Fruit fly (Drosophila melanogaster) whole organism, pupa: ENCODE results near the gene CG34310.
A peak's percentile ranks its signal among the peaks of the same experiment; 100 is the strongest.

Experiments
- CG10348 ChIP-seq: fragments of 200-800 bp; sonication (Bioruptor generic); IDR thresholded peaks from 2 replicates; pipeline ENCODE4 v1.3.6; 2022; ENCODE audit warnings: missing biosample characterization, missing genetic modification characterization
- CG12605 ChIP-seq: fragments of 200-800 bp; sonication (Bioruptor generic); IDR thresholded peaks from 2 replicates; pipeline ENCODE4 v1.3.6; 2022; ENCODE audit warnings: missing biosample characterization, missing genetic modification characterization
- CG13204 ChIP-seq: fragments of 200-800 bp; sonication (Bioruptor generic); optimal IDR thresholded peaks from 2 replicates; lab custom pipeline; 2018; ENCODE audit warnings: missing biosample characterization, mild to moderate bottlenecking, missing genetic modification characterization, moderate library complexity
- CG14655 ChIP-seq: fragments of 200-800 bp; sonication (Bioruptor generic); optimal IDR thresholded peaks from 3 replicates; lab custom pipeline; 2017; ENCODE audit warnings: mild to moderate bottlenecking, missing biosample characterization, missing genetic modification reagents, missing genetic modification characterization
- CG15710 ChIP-seq: fragments of 200-800 bp; sonication (Bioruptor generic); optimal IDR thresholded peaks from 2 replicates; lab custom pipeline; 2018; ENCODE audit warnings: missing biosample characterization, mild to moderate bottlenecking, missing genetic modification characterization, moderate library complexity
- CG17806 ChIP-seq: fragments of 200-800 bp; sonication (Bioruptor generic); optimal IDR thresholded peaks from 2 replicates; lab custom pipeline; 2018; ENCODE audit warnings: missing biosample characterization, mild to moderate bottlenecking, missing genetic modification characterization, moderate library complexity
- CG32121 ChIP-seq: fragments of 200-800 bp; sonication (Bioruptor generic); IDR thresholded peaks from 2 replicates; pipeline ENCODE4 v1.3.6; 2022; ENCODE audit warnings: missing biosample characterization, missing genetic modification characterization
- CG34367 ChIP-seq: fragments of 200-800 bp; sonication (Bioruptor generic); optimal IDR thresholded peaks from 2 replicates; lab custom pipeline; 2018; ENCODE audit warnings: missing biosample characterization, mild to moderate bottlenecking, missing genetic modification characterization
- CG4496 ChIP-seq: fragments of 200-800 bp; sonication (Bioruptor generic); IDR thresholded peaks from 3 replicates; pipeline ENCODE4 v1.3.6; 2022; ENCODE audit warnings: missing biosample characterization, missing genetic modification characterization
- CG8159 ChIP-seq: fragments of 200-800 bp; sonication (Bioruptor generic); optimal IDR thresholded peaks from 3 replicates; lab custom pipeline; 2018; ENCODE audit warnings: missing biosample characterization, mild to moderate bottlenecking, missing genetic modification characterization, moderate library complexity
- CG8301 ChIP-seq: fragments of 200-800 bp; sonication (Bioruptor generic); optimal IDR thresholded peaks from 2 replicates; lab custom pipeline; 2018; ENCODE audit warnings: missing biosample characterization, mild to moderate bottlenecking, missing genetic modification characterization
- CG9948 ChIP-seq: fragments of 200-800 bp; sonication (Bioruptor generic); optimal IDR thresholded peaks from 2 replicates; lab custom pipeline; 2018; ENCODE audit warnings: missing biosample characterization, mild to moderate bottlenecking, missing genetic modification characterization, moderate library complexity
- D1 ChIP-seq: fragments of 200-800 bp; sonication (Bioruptor generic); optimal IDR thresholded peaks from 2 replicates; lab custom pipeline; 2018; ENCODE audit warnings: missing biosample characterization, mild to moderate bottlenecking, missing genetic modification characterization, moderate library complexity
- EcR ChIP-seq: fragments of 200-800 bp; sonication (Bioruptor generic); optimal IDR thresholded peaks from 3 replicates; lab custom pipeline; 2019; ENCODE audit warnings: missing biosample characterization, missing genetic modification characterization, mild to moderate bottlenecking, moderate library complexity, missing genetic modification reagents
- Ets98B ChIP-seq: fragments of 200-800 bp; sonication (Bioruptor generic); IDR thresholded peaks from 2 replicates; pipeline ENCODE4 v1.3.6; 2022; ENCODE audit warnings: missing biosample characterization, missing genetic modification characterization
- Pif1A ChIP-seq: fragments of 200-800 bp; sonication (Bioruptor generic); optimal IDR thresholded peaks from 3 replicates; lab custom pipeline; 2016; ENCODE audit warnings: missing biosample characterization, missing genetic modification characterization
- Pif1B ChIP-seq: fragments of 200-800 bp; sonication (Bioruptor generic); optimal IDR thresholded peaks from 3 replicates; lab custom pipeline; 2016; ENCODE audit warnings: missing biosample characterization, missing genetic modification characterization
- Snoo ChIP-seq: fragments of 200-800 bp; sonication (Bioruptor generic); optimal IDR thresholded peaks from 3 replicates; lab custom pipeline; 2017; ENCODE audit warnings: missing biosample characterization, mild to moderate bottlenecking, missing genetic modification characterization, inconsistent platforms
- fd96Ca ChIP-seq: fragments of 200-800 bp; sonication (Bioruptor generic); IDR thresholded peaks from 3 replicates; pipeline ENCODE4 v1.3.6; 2022; ENCODE audit warnings: missing biosample characterization, missing genetic modification characterization
- gl ChIP-seq: fragments of 200-800 bp; sonication (Bioruptor generic); optimal IDR thresholded peaks from 2 replicates; lab custom pipeline; 2018; ENCODE audit warnings: missing biosample characterization, mild to moderate bottlenecking, missing genetic modification characterization
- rn ChIP-seq: fragments of 200-800 bp; sonication (Bioruptor generic); IDR thresholded peaks from 2 replicates; pipeline ENCODE4 v1.3.6; 2022; ENCODE audit warnings: missing biosample characterization, missing genetic modification characterization

Gene CG34310

dm6 chr2L:6657969-6658748 is 5.3 kb upstream of the CG34310 start, which contains the start of the genes CG31636 and Ube4A:
CG31636 (minus strand) TSS chr2L:6658152.
Ube4A (plus strand) TSS chr2L:6658517.
- TF ChIP-seq CG9948 = no peak
- peak; percentile 60 for TF ChIP-seq EcR (GFP tag; lab: Kevin White, UChicago)

dm6 chr2L:6667719-6668325 is 4.4 kb downstream of the CG34310 start, which contains the start of gene Galt:
Galt (minus strand) TSS chr2L:6668033.
- TF ChIP-seq CG13204 (GFP tag; lab: Kevin White, UChicago) = no peak
- TF ChIP-seq rn (GFP tag; lab: Robert Waterston, UW) = no peak
- no peak for TF ChIP-seq gl
- TF ChIP-seq CG34367 (tag; lab: Kevin White, UChicago) = no peak
- peak; percentile 6; the same call in 1 of the 3 replicates for TF ChIP-seq fd96Ca
- peak; percentile 37 for TF ChIP-seq CG17806 (tag; lab: Kevin White, UChicago)
- no peak for TF ChIP-seq Pif1A
- 0 out of 3 replicates have a peak, but pooled peaks have one; percentile 21 for TF ChIP-seq CG4496 (GFP tag; lab: Robert Waterston, UW)
- TF ChIP-seq CG8159 (tag; lab: Kevin White, UChicago) = peak; percentile 58
- peak; percentile 43 for TF ChIP-seq CG8301 (tag; lab: Kevin White, UChicago)
- TF ChIP-seq CG9948 = peak; percentile 27
- TF ChIP-seq Ets98B (GFP tag; lab: Robert Waterston, UW) = no peak; the same call in 1 of the 2 replicates
- TF ChIP-seq CG10348 (GFP tag; lab: Robert Waterston, UW) = no peak
- no peak for TF ChIP-seq CG14655 (GFP tag; lab: Kevin White, UChicago)
- no peak for TF ChIP-seq Pif1B (GFP tag; lab: Kevin White, UChicago)
- TF ChIP-seq D1 (tag; lab: Kevin White, UChicago) = no peak
- TF ChIP-seq EcR (GFP tag; lab: Kevin White, UChicago) = no peak
- peak; percentile 36 for TF ChIP-seq CG32121 (GFP tag; lab: Robert Waterston, UW)
- peak; percentile 42 for TF ChIP-seq Snoo
- TF ChIP-seq CG15710 (tag; lab: Kevin White, UChicago) = peak; percentile 39
- no peak for TF ChIP-seq CG12605 (GFP tag; lab: Robert Waterston, UW)

dm6 chr2L:6671409-6671808 is 7.9 kb downstream of the CG34310 start:
- TF ChIP-seq EcR (GFP tag; lab: Kevin White, UChicago) = peak; percentile 36
- TF ChIP-seq CG13204 (GFP tag; lab: Kevin White, UChicago) = no peak
- TF ChIP-seq CG32121 (GFP tag; lab: Robert Waterston, UW) = peak; percentile 11; the same call in 1 of the 2 replicates

dm6 chr2L:6673211-6674012 is 9.9 kb downstream of the CG34310 start, which contains the start of gene Spn27A:
Spn27A (minus strand) TSS chr2L:6673347.
- no peak for TF ChIP-seq CG10348 (GFP tag; lab: Robert Waterston, UW)
- TF ChIP-seq fd96Ca = peak; percentile 80
- no peak for TF ChIP-seq CG8301 (tag; lab: Kevin White, UChicago)
- no peak for TF ChIP-seq CG14655 (GFP tag; lab: Kevin White, UChicago)
- peak; percentile 75 for TF ChIP-seq Ets98B (GFP tag; lab: Robert Waterston, UW)
- TF ChIP-seq CG17806 (tag; lab: Kevin White, UChicago) = peak; percentile 72
- peak; percentile 84 for TF ChIP-seq CG32121 (GFP tag; lab: Robert Waterston, UW)
- no peak for TF ChIP-seq Pif1A
- peak; percentile 96 for TF ChIP-seq CG13204 (GFP tag; lab: Kevin White, UChicago)
- TF ChIP-seq CG12605 (GFP tag; lab: Robert Waterston, UW) = peak; percentile 71
- TF ChIP-seq EcR (GFP tag; lab: Kevin White, UChicago) = peak; percentile 45
- peak; percentile 67 for TF ChIP-seq CG15710 (tag; lab: Kevin White, UChicago)
- TF ChIP-seq gl = peak; percentile 65
- peak; percentile 60 for TF ChIP-seq CG34367 (tag; lab: Kevin White, UChicago)
- TF ChIP-seq D1 (tag; lab: Kevin White, UChicago) = no peak
- TF ChIP-seq Snoo = peak; percentile 58
- TF ChIP-seq Pif1B (GFP tag; lab: Kevin White, UChicago) = peak; percentile 70
- peak; percentile 76 for TF ChIP-seq CG4496 (GFP tag; lab: Robert Waterston, UW)
- TF ChIP-seq CG9948 = peak; percentile 70
- peak; percentile 44; the same call in 1 of the 2 replicates for TF ChIP-seq rn (GFP tag; lab: Robert Waterston, UW)

dm6 chr2L:6676535-6676934 is 13.1 kb downstream of the CG34310 start, which contains the start of gene cort:
cort (minus strand) TSS chr2L:6676635.
- TF ChIP-seq Pif1B (GFP tag; lab: Kevin White, UChicago) = no peak
